Worm (Caenorhabditis elegans) whole organism, L4 larva: Measurements from ENCODE around the gene C14B9.10.

Source experiments
- lin-13 ChIP-seq: fragments of 150-350 bp; optimal IDR thresholded peaks from 2 replicates; lab custom pipeline; 2014; ENCODE audit warnings: missing biosample characterization, missing genetic modification reagents, missing genetic modification characterization
- pha-4 ChIP-seq, 2 experiments: fragments of 150-350 bp in 1 of 2; fragments of 200-800 bp in 1 of 2; sonication (Bioruptor generic) in 1 of 2; IDR thresholded peaks in 1 of 2; optimal IDR thresholded peaks in 1 of 2; 2 replicates each; pipeline versions ENCODE4 v1.3.6 to Lab custom; 2014 to 2022; ENCODE audit warnings: missing genetic modification characterization in 2 of 2, missing genetic modification reagents in 2 of 2, missing biosample characterization in 1 of 2, missing compliant biosample characterization in 1 of 2
- pqm-1 ChIP-seq: sonication (generic microtip); optimal IDR thresholded peaks from 2 replicates; lab custom pipeline; 2017; ENCODE audit warnings: missing biosample characterization, missing genetic modification characterization
- unc-130 ChIP-seq: sonication (generic microtip); optimal IDR thresholded peaks from 2 replicates; lab custom pipeline; 2016; ENCODE audit warnings: missing genetic modification reagents, missing genetic modification characterization, missing compliant biosample characterization

DNA sequence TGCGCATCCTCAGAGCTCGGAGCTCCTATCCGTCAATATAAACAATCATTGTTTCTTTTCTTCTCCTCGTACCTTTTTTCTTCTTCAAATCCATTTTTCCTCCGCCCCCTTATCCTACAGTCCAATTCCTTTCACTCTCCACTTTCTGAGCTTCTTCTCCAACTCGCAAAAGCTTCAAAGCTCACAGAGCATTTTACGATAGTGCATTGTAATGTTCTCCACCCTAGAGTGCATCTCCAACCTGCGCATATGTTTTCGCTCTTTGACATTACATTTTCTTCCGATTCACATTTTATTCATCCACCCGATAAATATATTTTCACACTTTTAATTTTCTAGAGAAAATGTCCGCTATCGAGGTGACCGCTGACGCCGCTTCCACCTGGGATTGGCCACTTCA lies 7.1 kb downstream of the C14B9.10 start, which contains the start of gene hsp-12.2:
- TF ChIP-seq unc-130 (GFP tag; lab: Kevin White, UChicago), result no peak
- no peak for TF ChIP-seq pha-4 (GFP tag; IDR thresholded peaks at IDR 0.05; lab: Robert Waterston, UW)
- TF ChIP-seq pha-4 (tag; optimal IDR thresholded peaks at IDR 0.05; lab: Kevin White, UChicago), result no peak
- TF ChIP-seq pqm-1 (tag; lab: Kevin White, UChicago), result no peak
- no peak for TF ChIP-seq lin-13 (GFP tag; lab: Kevin White, UChicago)
